Worm (Caenorhabditis elegans) whole organism, L1 larva: Measurements from ENCODE around the gene Y50E8A.2.

ENCODE experiments used
- aha-1 ChIP-seq: fragments of 150-350 bp; optimal IDR thresholded peaks from 2 replicates; lab custom pipeline; 2014; ENCODE audit warnings: missing biosample characterization, missing genetic modification characterization
- alr-1 ChIP-seq: fragments of 200-800 bp; sonication (Bioruptor generic); optimal IDR thresholded peaks from 2 replicates; lab custom pipeline; 2018; ENCODE audit warnings: borderline replicate concordance, mild to moderate bottlenecking, missing genetic modification characterization, missing compliant biosample characterization
- ama-1 ChIP-seq: fragments of 150-350 bp; optimal IDR thresholded peaks from 2 replicates; lab custom pipeline; 2014
- fkh-10 ChIP-seq: sonication (generic microtip); optimal IDR thresholded peaks from 2 replicates; lab custom pipeline; 2017; ENCODE audit warnings: missing biosample characterization, missing genetic modification reagents, missing genetic modification characterization
- fkh-4 ChIP-seq: sonication (generic microtip); optimal IDR thresholded peaks from 2 replicates; lab custom pipeline; 2016; ENCODE audit warnings: missing compliant biosample characterization, missing genetic modification characterization, borderline replicate concordance
- fos-1 ChIP-seq: fragments of 150-350 bp; optimal IDR thresholded peaks from 2 replicates; lab custom pipeline; 2014; ENCODE audit warnings: missing biosample characterization, missing genetic modification characterization
- mdl-1 ChIP-seq, 2 experiments: fragments of 150-350 bp; optimal IDR thresholded peaks; 2 replicates each; lab custom pipeline; 2014 to 2017; ENCODE audit warnings: missing biosample characterization in 2 of 2, missing genetic modification characterization in 2 of 2, inconsistent platforms in 1 of 2
- nhr-237 ChIP-seq: fragments of 150-350 bp; optimal IDR thresholded peaks from 2 replicates; lab custom pipeline; 2014; ENCODE audit warnings: missing biosample characterization, missing genetic modification characterization
- nhr-76 ChIP-seq: sonication (generic microtip); optimal IDR thresholded peaks from 2 replicates; lab custom pipeline; 2017; ENCODE audit warnings: missing biosample characterization, missing genetic modification characterization
- nhr-77 ChIP-seq: fragments of 150-350 bp; optimal IDR thresholded peaks from 2 replicates; lab custom pipeline; 2014; ENCODE audit warnings: missing biosample characterization, missing genetic modification characterization
- skn-1 ChIP-seq: fragments of 150-350 bp; optimal IDR thresholded peaks from 2 replicates; lab custom pipeline; 2014; ENCODE audit warnings: missing biosample characterization, missing genetic modification characterization
- swsn-7 ChIP-seq: sonication (generic microtip); optimal IDR thresholded peaks from 2 replicates; lab custom pipeline; 2016; ENCODE audit warnings: missing genetic modification characterization, missing compliant biosample characterization
- vab-15 ChIP-seq: sonication (generic microtip); optimal IDR thresholded peaks from 2 replicates; lab custom pipeline; 2017; ENCODE audit warnings: missing genotype, mild to moderate bottlenecking, missing genetic modification characterization, missing compliant biosample characterization
- zag-1 ChIP-seq: fragments of 150-350 bp; optimal IDR thresholded peaks from 2 replicates; lab custom pipeline; 2014; ENCODE audit warnings: missing biosample characterization, missing genetic modification characterization

ce11 chrV:14698666-14699065, 30.0 kb downstream of the Y50E8A.2 start, which contains the start of gene set-5:
- TF ChIP-seq nhr-237 (no peak), fkh-10 (GFP tag; lab: Kevin White, UChicago) (no peak), zag-1 (no peak), alr-1 (tag; lab: Kevin White, UChicago) (no peak), vab-15 (tag; lab: Kevin White, UChicago) (no peak), skn-1 (tag; lab: Kevin White, UChicago) (no peak), nhr-76 (tag; lab: Kevin White, UChicago) (no peak), aha-1 (tag; lab: Kevin White, UChicago) (no peak), ama-1 (lab: Kevin White, UChicago) (no peak), nhr-77 (tag; lab: Kevin White, UChicago) (no peak), fkh-4 (tag; lab: Kevin White, UChicago) (no peak), fos-1 (tag; lab: Kevin White, UChicago) (no peak), mdl-1 (tag; optimal IDR thresholded peaks at IDR 0.05; lab: Kevin White, UChicago) (no peak), swsn-7 (tag; lab: Kevin White, UChicago) (no peak)
